Worm (Caenorhabditis elegans) whole organism, L3 larva: ENCODE results near the gene nas-15.

Source experiments
- R02D3.7 ChIP-seq: fragments of 150-350 bp; optimal IDR thresholded peaks from 2 replicates; lab custom pipeline; 2014; ENCODE audit warnings: missing biosample characterization, missing genetic modification characterization
- ZK546.5 ChIP-seq: sonication (generic microtip); optimal IDR thresholded peaks from 2 replicates; lab custom pipeline; 2017; ENCODE audit warnings: missing biosample characterization, missing genetic modification characterization
- aly-2 ChIP-seq: fragments of 150-350 bp; optimal IDR thresholded peaks from 2 replicates; lab custom pipeline; 2014; ENCODE audit warnings: missing biosample characterization, missing genetic modification characterization
- ama-1 ChIP-seq: fragments of 150-350 bp; optimal IDR thresholded peaks from 2 replicates; lab custom pipeline; 2018
- ceh-16 ChIP-seq: sonication (generic microtip); optimal IDR thresholded peaks from 2 replicates; lab custom pipeline; 2017; ENCODE audit warnings: missing biosample characterization, missing genetic modification characterization
- ceh-28 ChIP-seq: fragments of 150-350 bp; optimal IDR thresholded peaks from 2 replicates; lab custom pipeline; 2014; ENCODE audit warnings: missing biosample characterization, missing genetic modification reagents, missing genetic modification characterization
- ceh-82 ChIP-seq: fragments of 150-350 bp; optimal IDR thresholded peaks from 2 replicates; lab custom pipeline; 2014; ENCODE audit warnings: missing biosample characterization, missing genetic modification characterization
- ceh-9 ChIP-seq: sonication (generic microtip); optimal IDR thresholded peaks from 2 replicates; lab custom pipeline; 2018; ENCODE audit warnings: missing biosample characterization, missing genetic modification characterization
- daf-12 ChIP-seq: fragments of 150-350 bp; optimal IDR thresholded peaks from 2 replicates; lab custom pipeline; 2014; ENCODE audit warnings: missing biosample characterization, missing genetic modification reagents, missing genetic modification characterization
- egl-27 ChIP-seq: sonication (generic microtip); optimal IDR thresholded peaks from 4 replicates; lab custom pipeline; 2017; ENCODE audit warnings: missing biosample characterization, missing genetic modification reagents, missing genetic modification characterization
- egl-5 ChIP-seq: fragments of 150-350 bp; optimal IDR thresholded peaks from 2 replicates; lab custom pipeline; 2017; ENCODE audit warnings: missing biosample characterization, missing genetic modification reagents, missing genetic modification characterization, inconsistent platforms
- elt-1 ChIP-seq: fragments of 150-350 bp; optimal IDR thresholded peaks from 2 replicates; lab custom pipeline; 2014; ENCODE audit warnings: missing biosample characterization, missing genetic modification characterization
- elt-2 ChIP-seq: sonication (generic microtip); optimal IDR thresholded peaks from 2 replicates; lab custom pipeline; 2016; ENCODE audit warnings: missing genetic modification reagents, mild to moderate bottlenecking, missing genetic modification characterization, missing compliant biosample characterization
- elt-3 ChIP-seq, 3 experiments: fragments of 150-350 bp in 1 of 3; sonication (generic microtip) in 2 of 3; optimal IDR thresholded peaks; 2 replicates in 2 of 3; 4 replicates in 1 of 3; lab custom pipeline; 2014 to 2017; ENCODE audit warnings: missing biosample characterization in 3 of 3, missing genetic modification characterization in 3 of 3
- eor-1 ChIP-seq, 2 experiments: fragments of 150-350 bp; optimal IDR thresholded peaks; 2 replicates each; lab custom pipeline; 2014 to 2018; ENCODE audit warnings: missing biosample characterization in 2 of 2, missing genetic modification characterization in 2 of 2
- fkh-10 ChIP-seq: sonication (generic microtip); optimal IDR thresholded peaks from 2 replicates; lab custom pipeline; 2017; ENCODE audit warnings: missing biosample characterization, missing genetic modification reagents, missing genetic modification characterization
- fkh-2 ChIP-seq: fragments of 150-350 bp; optimal IDR thresholded peaks from 2 replicates; lab custom pipeline; 2014; ENCODE audit warnings: missing biosample characterization, missing genetic modification reagents, missing genetic modification characterization
- fos-1 ChIP-seq: fragments of 150-350 bp; optimal IDR thresholded peaks from 2 replicates; lab custom pipeline; 2014; ENCODE audit warnings: missing biosample characterization, missing genetic modification characterization
- hmg-11 ChIP-seq: sonication (generic microtip); optimal IDR thresholded peaks from 2 replicates; lab custom pipeline; 2016; ENCODE audit warnings: missing genetic modification characterization, missing compliant biosample characterization
- jun-1 ChIP-seq: fragments of 150-350 bp; optimal IDR thresholded peaks from 2 replicates; lab custom pipeline; 2014; ENCODE audit warnings: missing biosample characterization, missing genetic modification reagents, missing genetic modification characterization
- lin-15B ChIP-seq: fragments of 150-350 bp; optimal IDR thresholded peaks from 2 replicates; lab custom pipeline; 2014; ENCODE audit warnings: missing biosample characterization, missing genetic modification characterization
- lin-39 ChIP-seq: fragments of 150-350 bp; optimal IDR thresholded peaks from 2 replicates; lab custom pipeline; 2018; ENCODE audit warnings: missing biosample characterization, missing genetic modification reagents, missing genetic modification characterization
- lsy-12 ChIP-seq: sonication (generic microtip); optimal IDR thresholded peaks from 2 replicates; lab custom pipeline; 2016; ENCODE audit warnings: mild to moderate bottlenecking, missing genetic modification characterization, missing compliant biosample characterization
- mdl-1 ChIP-seq: fragments of 150-350 bp; optimal IDR thresholded peaks from 2 replicates; lab custom pipeline; 2014; ENCODE audit warnings: missing biosample characterization, missing genetic modification characterization
- mml-1 ChIP-seq: fragments of 150-350 bp; sonication (generic microtip); optimal IDR thresholded peaks from 3 replicates; lab custom pipeline; 2014; ENCODE audit warnings: missing biosample characterization, missing genetic modification characterization
- nfya-1 ChIP-seq: sonication (generic microtip); optimal IDR thresholded peaks from 2 replicates; lab custom pipeline; 2017; ENCODE audit warnings: missing genetic modification characterization, mild to moderate bottlenecking, missing compliant biosample characterization, antibody characterized with exemption, moderate library complexity; ENCODE audit not compliant: insufficient read depth
- nhr-11 ChIP-seq: fragments of 150-350 bp; optimal IDR thresholded peaks from 2 replicates; lab custom pipeline; 2014; ENCODE audit warnings: missing biosample characterization, missing genetic modification characterization
- nhr-12 ChIP-seq: fragments of 150-350 bp; optimal IDR thresholded peaks from 2 replicates; lab custom pipeline; 2014; ENCODE audit warnings: missing biosample characterization, missing genetic modification characterization
- nhr-23 ChIP-seq: fragments of 150-350 bp; optimal IDR thresholded peaks from 2 replicates; lab custom pipeline; 2014; ENCODE audit warnings: missing biosample characterization, missing genetic modification reagents, missing genetic modification characterization
- nhr-237 ChIP-seq: fragments of 150-350 bp; optimal IDR thresholded peaks from 2 replicates; lab custom pipeline; 2014; ENCODE audit warnings: missing biosample characterization, missing genetic modification characterization
- nhr-25 ChIP-seq: sonication (generic microtip); optimal IDR thresholded peaks from 2 replicates; lab custom pipeline; 2017; ENCODE audit warnings: missing biosample characterization, missing genetic modification characterization
- nhr-28 ChIP-seq: fragments of 150-350 bp; optimal IDR thresholded peaks from 2 replicates; lab custom pipeline; 2014; ENCODE audit warnings: missing biosample characterization, missing genetic modification characterization
- nhr-43 ChIP-seq: sonication (generic microtip); optimal IDR thresholded peaks from 2 replicates; lab custom pipeline; 2016; ENCODE audit warnings: mild to moderate bottlenecking, missing genetic modification characterization, missing compliant biosample characterization; ENCODE audit not compliant: poor library complexity, severe bottlenecking
- nhr-67 ChIP-seq: fragments of 150-350 bp; optimal IDR thresholded peaks from 2 replicates; lab custom pipeline; 2014; ENCODE audit warnings: missing biosample characterization, missing genetic modification characterization
- nhr-76 ChIP-seq: fragments of 150-350 bp; sonication (generic microtip); optimal IDR thresholded peaks from 5 replicates; lab custom pipeline; 2014; ENCODE audit warnings: missing biosample characterization, missing genetic modification characterization
- nhr-77 ChIP-seq: fragments of 150-350 bp; optimal IDR thresholded peaks from 2 replicates; lab custom pipeline; 2014; ENCODE audit warnings: missing biosample characterization, missing genetic modification characterization
- pha-4 ChIP-seq: fragments of 150-350 bp; optimal IDR thresholded peaks from 2 replicates; lab custom pipeline; 2014; ENCODE audit warnings: missing biosample characterization, missing genetic modification reagents, missing genetic modification characterization
- pqm-1 ChIP-seq: fragments of 150-350 bp; optimal IDR thresholded peaks from 2 replicates; lab custom pipeline; 2017; ENCODE audit warnings: missing biosample characterization, missing genetic modification characterization, inconsistent platforms
- sea-2 ChIP-seq: fragments of 150-350 bp; sonication (generic microtip); optimal IDR thresholded peaks from 4 replicates; lab custom pipeline; 2014; ENCODE audit warnings: missing biosample characterization, missing genetic modification reagents, missing genetic modification characterization
- skn-1 ChIP-seq: fragments of 150-350 bp; optimal IDR thresholded peaks from 2 replicates; lab custom pipeline; 2014; ENCODE audit warnings: missing biosample characterization, missing genetic modification characterization
- snpc-4 ChIP-seq: fragments of 150-350 bp; optimal IDR thresholded peaks from 2 replicates; lab custom pipeline; 2014; ENCODE audit warnings: missing biosample characterization, missing genetic modification characterization
- tbx-2 ChIP-seq: sonication (generic microtip); optimal IDR thresholded peaks from 2 replicates; lab custom pipeline; 2016; ENCODE audit warnings: mild to moderate bottlenecking, missing genetic modification characterization, missing compliant biosample characterization
- unc-39 ChIP-seq: sonication (generic microtip); optimal IDR thresholded peaks from 4 replicates; lab custom pipeline; 2017; ENCODE audit warnings: missing biosample characterization, missing genetic modification characterization
- unc-62 ChIP-seq: fragments of 150-350 bp; sonication (generic microtip); optimal IDR thresholded peaks from 4 replicates; lab custom pipeline; 2014; ENCODE audit warnings: missing biosample characterization, missing genetic modification reagents, missing genetic modification characterization
- zag-1 ChIP-seq: fragments of 150-350 bp; optimal IDR thresholded peaks from 2 replicates; lab custom pipeline; 2014; ENCODE audit warnings: missing biosample characterization, missing genetic modification characterization
- ztf-11 ChIP-seq: fragments of 150-350 bp; optimal IDR thresholded peaks from 2 replicates; lab custom pipeline; 2014; ENCODE audit warnings: missing biosample characterization, missing genetic modification characterization
- ztf-4 ChIP-seq: fragments of 150-350 bp; optimal IDR thresholded peaks from 2 replicates; lab custom pipeline; 2014; ENCODE audit warnings: missing biosample characterization, missing genetic modification characterization

Gene nas-15

ce11 chrX:802478-802877, 25.0 kb downstream of the nas-15 start, which contains the start of gene gtr-1:
Gene gtr-1, plus strand, starts transcription at chrX:802778.
- TF ChIP-seq elt-1: no peak
- no peak for TF ChIP-seq ZK546.5 (tag; lab: Kevin White, UChicago)
- TF ChIP-seq mdl-1 (tag; lab: Kevin White, UChicago): no peak
- no peak for TF ChIP-seq ztf-4 (tag; lab: Kevin White, UChicago)
- no peak for TF ChIP-seq ztf-11
- no peak for TF ChIP-seq egl-5 (tag; lab: Kevin White, UChicago)
- no peak for TF ChIP-seq lsy-12 (tag; lab: Kevin White, UChicago)
- TF ChIP-seq elt-3 (tag; optimal IDR thresholded peaks at IDR 0.05; lab: Kevin White, UChicago): no peak
- TF ChIP-seq lin-39: no peak

ce11 chrX:806515-806914, 29.0 kb downstream of the nas-15 start:
- TF ChIP-seq nhr-12 (peak; percentile 23), fkh-2 (tag; lab: Kevin White, UChicago) (peak; percentile 93), nhr-77 (tag; lab: Kevin White, UChicago) (peak; percentile 98), egl-27 (tag; lab: Kevin White, UChicago) (peak; percentile 94), ZK546.5 (tag; lab: Kevin White, UChicago) (peak; percentile 61), egl-5 (tag; lab: Kevin White, UChicago) (peak; percentile 99), pqm-1 (tag; lab: Kevin White, UChicago) (peak; percentile 89), unc-62 (GFP tag; lab: Kevin White, UChicago) (peak; percentile 91), ama-1 (lab: Kevin White, UChicago) (peak; percentile 56), aly-2 (tag; lab: Kevin White, UChicago) (peak; percentile 95), mml-1 (tag; lab: Kevin White, UChicago) (no peak), ceh-16 (tag; lab: Kevin White, UChicago) (peak; percentile 77), ceh-9 (tag; lab: Kevin White, UChicago) (peak; percentile 61), skn-1 (tag; lab: Kevin White, UChicago) (peak; percentile 97), nhr-11 (tag; lab: Kevin White, UChicago) (peak; percentile 96), nhr-67 (peak; percentile 70), ztf-11 (peak; percentile 66), mdl-1 (tag; lab: Kevin White, UChicago) (peak; percentile 80), fkh-10 (GFP tag; lab: Kevin White, UChicago) (peak; percentile 97), nhr-25 (tag; lab: Kevin White, UChicago) (peak; percentile 97), daf-12 (tag; lab: Kevin White, UChicago) (peak; percentile 84), jun-1 (tag; lab: Kevin White, UChicago) (peak; percentile 99), nhr-76 (tag; lab: Kevin White, UChicago) (peak; percentile 93), hmg-11 (tag; lab: Kevin White, UChicago) (peak; percentile 100), unc-39 (peak; percentile 50), lin-39 (peak; percentile 99), ceh-28 (tag; lab: Kevin White, UChicago) (peak; percentile 98), tbx-2 (peak; percentile 98), elt-3 (tag; optimal IDR thresholded peaks at IDR 0.05; lab: Kevin White, UChicago) (peak; percentile 85 to 96 (median 87)), nhr-43 (tag; lab: Kevin White, UChicago) (peak; percentile 99), lin-15B (tag; lab: Kevin White, UChicago) (peak; percentile 66), nfya-1 (tag; lab: Kevin White, UChicago) (peak; percentile 95), sea-2 (GFP tag; lab: Kevin White, UChicago) (no peak), eor-1 (tag; optimal IDR thresholded peaks at IDR 0.05; lab: Kevin White, UChicago) (peak in 1 of 2 experiments; percentile 78), nhr-23 (tag; lab: Kevin White, UChicago) (peak; percentile 99), lsy-12 (tag; lab: Kevin White, UChicago) (peak; percentile 96), snpc-4 (tag; lab: Kevin White, UChicago) (peak; percentile 95), ztf-4 (tag; lab: Kevin White, UChicago) (peak; percentile 88), fos-1 (tag; lab: Kevin White, UChicago) (peak; percentile 97), ceh-82 (tag; lab: Kevin White, UChicago) (peak; percentile 99), nhr-28 (tag; lab: Kevin White, UChicago) (peak; percentile 96), elt-1 (peak; percentile 74), elt-2 (peak; percentile 88), zag-1 (tag; lab: Kevin White, UChicago) (peak; percentile 91), pha-4 (tag; lab: Kevin White, UChicago) (peak; percentile 97), nhr-237 (peak; percentile 70), R02D3.7 (tag; lab: Kevin White, UChicago) (peak; percentile 92)
- TF ChIP-seq, all 47 proteins: peak for 45
